Fruit fly (Drosophila melanogaster): Measurements from ENCODE around the gene yata.

yata gene

dm6 chr3R:29765267-29766095, 16.5 kb downstream of the yata start, which contains the start of gene kay:
Gene kay (plus strand): TSS chr3R:29765995.
- TF ChIP-seq Dref (GFP tag; IDR thresholded peaks at IDR 0.05) (no peak), Fer3 (tag; optimal IDR thresholded peaks at IDR 0.05) (no peak), Lpt (GFP tag; optimal IDR thresholded peaks at IDR 0.05) (no peak), Sry-β (GFP tag; optimal IDR thresholded peaks at IDR 0.05) (no peak), pan (optimal IDR thresholded peaks at IDR 0.05) (no peak), pan (GFP tag; optimal IDR thresholded peaks at IDR 0.05 in 1 of 2, IDR thresholded peaks at IDR 0.05 in 1 of 2) (peak in 1 of 2 experiments; percentile 36), CG6683 (GFP tag; optimal IDR thresholded peaks at IDR 0.05) (no peak), run (tag; optimal IDR thresholded peaks at IDR 0.05) (no peak), luna (GFP tag; optimal IDR thresholded peaks at IDR 0.05) (no peak), D19B (GFP tag; optimal IDR thresholded peaks at IDR 0.05) (peak; percentile 71), Dek (tag; optimal IDR thresholded peaks at IDR 0.05) (no peak), CG7963 (GFP tag; IDR thresholded peaks at IDR 0.05; ENCODE audit: partially characterized antibody) (no peak), slbo (GFP tag; IDR thresholded peaks at IDR 0.05) (peak; percentile 25; the same call in 1 of the 2 replicates), Ets65A (GFP tag) (peak; percentile 13), sd (tag; optimal IDR thresholded peaks at IDR 0.05) (peak; percentile 72), amos (GFP tag; IDR thresholded peaks at IDR 0.05; ENCODE audit: partially characterized antibody) (0 out of 2 replicates have a peak, but pooled peaks have one; percentile 10), CG4617 (GFP tag; optimal IDR thresholded peaks at IDR 0.05; ENCODE audit: borderline replicate concordance) (no peak), row (GFP tag; IDR thresholded peaks at IDR 0.05) (peak; percentile 26; the same call in 1 of the 3 replicates), Nf-YB (GFP tag; optimal IDR thresholded peaks at IDR 0.05) (no peak), Bgb (GFP tag; IDR thresholded peaks at IDR 0.05; ENCODE audit: partially characterized antibody) (peak; percentile 33; the same call in 1 of the 2 replicates), CG1603 (tag; optimal IDR thresholded peaks at IDR 0.05) (no peak), CG4360 (GFP tag; IDR thresholded peaks at IDR 0.05) (peak; percentile 17; the same call in 1 of the 2 replicates), CG15601 (tag; optimal IDR thresholded peaks at IDR 0.05) (no peak), chinmo (GFP tag; IDR thresholded peaks at IDR 0.05; ENCODE audit: partially characterized antibody) (0 out of 4 replicates have a peak, but pooled peaks have one; percentile 47), Bdp1 (GFP tag; optimal IDR thresholded peaks at IDR 0.05) (no peak), Deaf1 (tag; optimal IDR thresholded peaks at IDR 0.05) (peak; percentile 96), cg (GFP tag; optimal IDR thresholded peaks at IDR 0.05) (peak; percentile 49), CG30431 (GFP tag; optimal IDR thresholded peaks at IDR 0.05) (no peak), Med (GFP tag) (peak; percentile 38), Hr39 (optimal IDR thresholded peaks at IDR 0.05) (peak; percentile 97), fd3F (GFP tag; optimal IDR thresholded peaks at IDR 0.05) (no peak), CG4404 (GFP tag; IDR thresholded peaks at IDR 0.05) (no peak), vnd (GFP tag; IDR thresholded peaks at IDR 0.05; ENCODE audit: partially characterized antibody) (0 out of 3 replicates have a peak, but pooled peaks have one; percentile 6), Atf3 (GFP tag; optimal IDR thresholded peaks at IDR 0.05) (no peak), Ravus (GFP tag; IDR thresholded peaks at IDR 0.05) (no peak), CG32532 (GFP tag; IDR thresholded peaks at IDR 0.05) (0 out of 2 replicates have a peak, but pooled peaks have one; percentile 18), D19A (tag; optimal IDR thresholded peaks at IDR 0.05) (peak; percentile 29), ATbp (GFP tag; optimal IDR thresholded peaks at IDR 0.05) (no peak), kay (GFP tag; optimal IDR thresholded peaks at IDR 0.05) (peak; percentile 69), CG2199 (GFP tag; IDR thresholded peaks at IDR 0.05) (peak; percentile 39; the same call in 1 of the 3 replicates), dan (GFP tag; IDR thresholded peaks at IDR 0.05) (no peak), wor (GFP tag; IDR thresholded peaks at IDR 0.05) (no peak), z (GFP tag; IDR thresholded peaks at IDR 0.05) (peak; percentile 56; the same call in 1 of the 3 replicates), CG13287 (GFP tag; IDR thresholded peaks at IDR 0.05; ENCODE audit: partially characterized antibody) (0 out of 2 replicates have a peak, but pooled peaks have one; percentile 7), CG11560 (tag; IDR thresholded peaks at IDR 0.05) (no peak), zen (tag; optimal IDR thresholded peaks at IDR 0.05) (peak; percentile 25), mam (GFP tag; optimal IDR thresholded peaks at IDR 0.05) (no peak), sqz (GFP tag; optimal IDR thresholded peaks at IDR 0.05) (no peak), sens (GFP tag) (peak; percentile 29)

Measured in whole organism, embryonic.